Fruit fly (Drosophila melanogaster) whole organism, embryonic: ENCODE results near the gene caz.

Experiments used
- Abd-B ChIP-seq: fragments of 200-800 bp; sonication (Bioruptor generic); optimal IDR thresholded peaks from 2 replicates; lab custom pipeline; 2018; ENCODE audit warnings: missing biosample characterization, mild to moderate bottlenecking, missing genetic modification characterization, moderate library complexity
- Blimp-1 ChIP-seq: fragments of 200-800 bp; sonication (Bioruptor generic); optimal IDR thresholded peaks from 3 replicates; lab custom pipeline; 2018; ENCODE audit warnings: missing biosample characterization, missing genetic modification characterization, mild to moderate bottlenecking, moderate library complexity, missing genetic modification reagents
- C15 ChIP-seq: fragments of 200-800 bp; sonication (Bioruptor generic); IDR thresholded peaks from 3 replicates; pipeline ENCODE4 v1.3.6; 2022; ENCODE audit warnings: missing biosample characterization, missing genetic modification characterization
- CG11723 ChIP-seq: fragments of 200-800 bp; sonication (Bioruptor generic); optimal IDR thresholded peaks from 2 replicates; lab custom pipeline; 2017; ENCODE audit warnings: missing biosample characterization, mild to moderate bottlenecking, missing genetic modification characterization
- CG12236 ChIP-seq: fragments of 200-800 bp; sonication (Bioruptor generic); optimal IDR thresholded peaks from 2 replicates; lab custom pipeline; 2016; ENCODE audit warnings: missing biosample characterization, missing genetic modification characterization
- CG14667 ChIP-seq: fragments of 200-800 bp; sonication (Bioruptor generic); IDR thresholded peaks from 2 replicates; pipeline ENCODE4 v1.3.6; 2022; ENCODE audit warnings: missing biosample characterization, missing genetic modification characterization
- CG14965 ChIP-seq: fragments of 200-800 bp; sonication (Bioruptor generic); optimal IDR thresholded peaks from 2 replicates; lab custom pipeline; 2016; ENCODE audit warnings: missing biosample characterization, missing genetic modification characterization, borderline replicate concordance
- CG18599 ChIP-seq: fragments of 200-800 bp; sonication (Bioruptor generic); optimal IDR thresholded peaks from 3 replicates; lab custom pipeline; 2017; ENCODE audit warnings: missing biosample characterization, missing genetic modification characterization, mild to moderate bottlenecking, moderate library complexity, missing genetic modification reagents
- CG18619 ChIP-seq: fragments of 200-800 bp; sonication (Bioruptor generic); optimal IDR thresholded peaks from 3 replicates; lab custom pipeline; 2017; ENCODE audit warnings: missing biosample characterization, mild to moderate bottlenecking, missing genetic modification characterization
- CG31388 ChIP-seq: fragments of 200-800 bp; sonication (Bioruptor generic); optimal IDR thresholded peaks from 2 replicates; lab custom pipeline; 2016; ENCODE audit warnings: missing biosample characterization, missing genetic modification characterization
- CG33557 ChIP-seq: fragments of 200-800 bp; sonication (Bioruptor generic); optimal IDR thresholded peaks from 2 replicates; lab custom pipeline; 2019; ENCODE audit warnings: missing biosample characterization, mild to moderate bottlenecking, missing genetic modification characterization, moderate library complexity
- CG3726 ChIP-seq: fragments of 200-800 bp; sonication (Bioruptor generic); IDR thresholded peaks from 3 replicates; pipeline ENCODE4, ENCODE4 v1.3.6; 2022; ENCODE audit warnings: missing biosample characterization, missing genetic modification characterization
- CG4360 ChIP-seq: fragments of 200-800 bp; sonication (Bioruptor generic); IDR thresholded peaks from 2 replicates; pipeline ENCODE4 v1.3.6; 2022; ENCODE audit warnings: missing biosample characterization, missing genetic modification characterization
- CG4854 ChIP-seq: fragments of 200-800 bp; sonication (Bioruptor generic); optimal IDR thresholded peaks from 2 replicates; lab custom pipeline; 2016; ENCODE audit warnings: missing biosample characterization, missing genetic modification characterization, inconsistent platforms
- CG7839 ChIP-seq: fragments of 200-800 bp; sonication (Bioruptor generic); optimal IDR thresholded peaks from 3 replicates; lab custom pipeline; 2018; ENCODE audit warnings: missing biosample characterization, mild to moderate bottlenecking, missing genetic modification characterization, moderate library complexity
- CG8388 ChIP-seq: fragments of 200-800 bp; sonication (Bioruptor generic); optimal IDR thresholded peaks from 2 replicates; lab custom pipeline; 2019; ENCODE audit warnings: missing biosample characterization, mild to moderate bottlenecking, missing genetic modification characterization, moderate library complexity
- CG8765 ChIP-seq: fragments of 200-800 bp; sonication (Bioruptor generic); IDR thresholded peaks from 2 replicates; pipeline ENCODE4 v1.3.6; 2022; ENCODE audit warnings: missing biosample characterization, missing genetic modification characterization
- CG9797 ChIP-seq: fragments of 200-800 bp; sonication (Bioruptor generic); optimal IDR thresholded peaks from 3 replicates; lab custom pipeline; 2018; ENCODE audit warnings: missing biosample characterization, mild to moderate bottlenecking, missing genetic modification characterization
- CG9876 ChIP-seq: fragments of 200-800 bp; sonication (Bioruptor generic); optimal IDR thresholded peaks from 2 replicates; lab custom pipeline; 2016; ENCODE audit warnings: missing biosample characterization, missing genetic modification characterization
- Deaf1 ChIP-seq: fragments of 200-800 bp; optimal IDR thresholded peaks from 3 replicates; lab custom pipeline; 2019; ENCODE audit warnings: missing biosample characterization, mild to moderate bottlenecking, missing genetic modification characterization, moderate library complexity
- Fer3 ChIP-seq: fragments of 200-800 bp; sonication (Bioruptor generic); optimal IDR thresholded peaks from 2 replicates; lab custom pipeline; 2018; ENCODE audit warnings: missing biosample characterization, mild to moderate bottlenecking, missing genetic modification characterization, moderate library complexity
- HLH54F ChIP-seq: fragments of 200-800 bp; sonication (Bioruptor generic); optimal IDR thresholded peaks from 3 replicates; lab custom pipeline; 2016; ENCODE audit warnings: missing biosample characterization, missing genetic modification characterization
- Hand ChIP-seq: fragments of 200-800 bp; sonication (Bioruptor generic); optimal IDR thresholded peaks from 2 replicates; lab custom pipeline; 2017; ENCODE audit warnings: mild to moderate bottlenecking, missing biosample characterization, missing genetic modification reagents, missing genetic modification characterization
- Hr3 ChIP-seq: fragments of 200-800 bp; sonication (Bioruptor generic); optimal IDR thresholded peaks from 3 replicates; lab custom pipeline; 2016; ENCODE audit warnings: missing biosample characterization, missing genetic modification characterization
- Hr78 ChIP-seq, 2 experiments: fragments of 200-800 bp in 1 of 2; fragments of >200 bp in 1 of 2; sonication (Bioruptor generic) in 1 of 2; optimal IDR thresholded peaks; 2 replicates each; lab custom pipeline; 2017 to 2019; ENCODE audit warnings: missing biosample characterization in 2 of 2, missing genetic modification characterization in 2 of 2, mild to moderate bottlenecking in 1 of 2, moderate library complexity in 1 of 2
- Hsf ChIP-seq: fragments of 200-800 bp; sonication (Bioruptor generic); optimal IDR thresholded peaks from 3 replicates; lab custom pipeline; 2016; ENCODE audit warnings: missing biosample characterization, missing genetic modification characterization
- Rfx ChIP-seq: fragments of 200-800 bp; sonication (Bioruptor generic); IDR thresholded peaks from 2 replicates; pipeline ENCODE4 v1.3.6; 2022; ENCODE audit warnings: missing biosample characterization, missing genetic modification characterization
- Sox102F ChIP-seq: fragments of 200-800 bp; sonication (Bioruptor generic); optimal IDR thresholded peaks from 2 replicates; lab custom pipeline; 2018; ENCODE audit warnings: missing biosample characterization, mild to moderate bottlenecking, missing genetic modification characterization, moderate library complexity
- Tbp ChIP-seq: fragments of >200 bp; optimal IDR thresholded peaks from 2 replicates; lab custom pipeline; 2018; ENCODE audit warnings: missing biosample characterization, missing genetic modification characterization
- ac ChIP-seq: fragments of 200-800 bp; sonication (Bioruptor generic); optimal IDR thresholded peaks from 3 replicates; lab custom pipeline; 2017; ENCODE audit warnings: missing biosample characterization, mild to moderate bottlenecking, missing genetic modification characterization
- al ChIP-seq: fragments of 200-800 bp; sonication (Bioruptor generic); IDR thresholded peaks from 2 replicates; pipeline ENCODE4 v1.3.6; 2022; ENCODE audit warnings: missing biosample characterization, missing genetic modification characterization
- az2 ChIP-seq: fragments of 200-800 bp; sonication (Bioruptor generic); optimal IDR thresholded peaks from 3 replicates; lab custom pipeline; 2016; ENCODE audit warnings: missing biosample characterization, missing genetic modification characterization
- bab2 ChIP-seq: fragments of 200-800 bp; sonication (Bioruptor generic); optimal IDR thresholded peaks from 2 replicates; lab custom pipeline; 2016; ENCODE audit warnings: missing biosample characterization, missing genetic modification characterization
- bsh ChIP-seq, 2 experiments: fragments of 200-800 bp; sonication (Bioruptor generic); optimal IDR thresholded peaks; 2 replicates each; lab custom pipeline; 2017 to 2018; ENCODE audit warnings: mild to moderate bottlenecking in 2 of 2, missing biosample characterization in 2 of 2, missing genetic modification characterization in 2 of 2, moderate library complexity in 1 of 2
- fd64A ChIP-seq: fragments of 200-800 bp; sonication (Bioruptor generic); optimal IDR thresholded peaks from 3 replicates; lab custom pipeline; 2018; ENCODE audit warnings: missing biosample characterization, mild to moderate bottlenecking, missing genetic modification characterization
- grn ChIP-seq: fragments of 200-800 bp; sonication (Bioruptor generic); optimal IDR thresholded peaks from 3 replicates; lab custom pipeline; 2017; ENCODE audit warnings: missing biosample characterization, missing genetic modification characterization
- h ChIP-seq: fragments of >200 bp; optimal IDR thresholded peaks from 2 replicates; lab custom pipeline; 2017
- inv ChIP-seq: fragments of 200-800 bp; sonication (Bioruptor generic); IDR thresholded peaks from 2 replicates; pipeline ENCODE4 v1.3.6; 2022; ENCODE audit warnings: missing biosample characterization, missing genetic modification characterization; ENCODE audit not compliant: partially characterized antibody
- jing ChIP-seq: fragments of 200-800 bp; sonication (Bioruptor generic); optimal IDR thresholded peaks from 2 replicates; lab custom pipeline; 2018; ENCODE audit warnings: missing biosample characterization, mild to moderate bottlenecking, missing genetic modification characterization
- jumu ChIP-seq: fragments of 200-800 bp; sonication (Bioruptor generic); optimal IDR thresholded peaks from 3 replicates; lab custom pipeline; 2016; ENCODE audit warnings: missing biosample characterization, missing genetic modification characterization
- klu ChIP-seq: fragments of 200-800 bp; sonication (Bioruptor generic); IDR thresholded peaks from 2 replicates; pipeline ENCODE4 v1.3.6; 2022; ENCODE audit warnings: missing biosample characterization, missing genetic modification characterization
- mam ChIP-seq: fragments of 200-800 bp; sonication (Bioruptor generic); optimal IDR thresholded peaks from 3 replicates; lab custom pipeline; 2016; ENCODE audit warnings: missing biosample characterization, missing genetic modification characterization
- nom ChIP-seq: fragments of 200-800 bp; sonication (Bioruptor generic); optimal IDR thresholded peaks from 2 replicates; lab custom pipeline; 2017; ENCODE audit warnings: missing biosample characterization, missing genetic modification characterization, mild to moderate bottlenecking, moderate library complexity, missing genetic modification reagents
- pho ChIP-seq: fragments of 200-800 bp; sonication (Bioruptor generic); optimal IDR thresholded peaks from 2 replicates; lab custom pipeline; 2016; ENCODE audit warnings: missing biosample characterization, missing genetic modification characterization
- pros ChIP-seq: fragments of 200-800 bp; sonication (Bioruptor generic); optimal IDR thresholded peaks from 3 replicates; lab custom pipeline; 2019; ENCODE audit warnings: missing biosample characterization, mild to moderate bottlenecking, missing genetic modification characterization, moderate library complexity
- run ChIP-seq: fragments of 200-800 bp; sonication (Bioruptor generic); optimal IDR thresholded peaks from 3 replicates; lab custom pipeline; 2018; ENCODE audit warnings: missing biosample characterization, mild to moderate bottlenecking, missing genetic modification characterization
- sqz ChIP-seq: fragments of 200-800 bp; sonication (Bioruptor generic); optimal IDR thresholded peaks from 3 replicates; lab custom pipeline; 2018; ENCODE audit warnings: missing biosample characterization, mild to moderate bottlenecking, missing genetic modification characterization
- tio ChIP-seq: fragments of 200-800 bp; sonication (Bioruptor generic); optimal IDR thresholded peaks from 2 replicates; lab custom pipeline; 2017; ENCODE audit warnings: missing biosample characterization, missing genetic modification characterization, inconsistent platforms
- toy ChIP-seq: fragments of 200-800 bp; sonication (Bioruptor generic); IDR thresholded peaks from 2 replicates; pipeline ENCODE4 v1.3.6; 2022; ENCODE audit warnings: missing biosample characterization, missing genetic modification characterization
- zf30C ChIP-seq: fragments of 200-800 bp; sonication (Bioruptor generic); optimal IDR thresholded peaks from 3 replicates; lab custom pipeline; 2018; ENCODE audit warnings: missing biosample characterization, mild to moderate bottlenecking, missing genetic modification characterization

The caz gene

dm6 chrX:16270795-16271194 lies 17.8 kb upstream of the caz start, which contains the start of gene Mfe2 (continued):
- TF ChIP-seq CG9797 (GFP tag; lab: Kevin White, UChicago) (peak; percentile 85), Deaf1 (tag; lab: Kevin White, UChicago) (peak; percentile 36), jumu (GFP tag; lab: Kevin White, UChicago) (peak; percentile 60), al (GFP tag; lab: Robert Waterston, UW) (peak; percentile 12; the same call in 1 of the 2 replicates), run (no peak), mam (peak; percentile 80), CG31388 (GFP tag; lab: Kevin White, UChicago) (no peak), klu (GFP tag; lab: Robert Waterston, UW) (no peak), Blimp-1 (GFP tag; lab: Kevin White, UChicago) (no peak), CG11723 (no peak), Fer3 (no peak), HLH54F (peak; percentile 74), CG3726 (GFP tag; lab: Robert Waterston, UW) (no peak), Hsf (peak; percentile 53), CG9876 (GFP tag; lab: Kevin White, UChicago) (peak; percentile 47), Abd-B (GFP tag; lab: Kevin White, UChicago) (peak; percentile 64), CG14667 (GFP tag; lab: Robert Waterston, UW) (no peak), CG18619 (GFP tag; lab: Kevin White, UChicago) (peak; percentile 34), pho (GFP tag; lab: Kevin White, UChicago) (peak; percentile 59), CG7839 (tag; lab: Kevin White, UChicago) (no peak), bab2 (GFP tag; lab: Kevin White, UChicago) (peak; percentile 29), Tbp (GFP tag; lab: Kevin White, UChicago) (no peak), pros (GFP tag; lab: Kevin White, UChicago) (no peak), toy (GFP tag; lab: Robert Waterston, UW) (0 out of 2 replicates have a peak, but pooled peaks have one; percentile 32), Sox102F (GFP tag; lab: Kevin White, UChicago) (no peak), inv (GFP tag; lab: Robert Waterston, UW) (peak; percentile 31; the same call in 1 of the 2 replicates), CG8388 (GFP tag; lab: Kevin White, UChicago) (no peak), h (lab: Kevin White, UChicago) (no peak), CG4854 (GFP tag; lab: Kevin White, UChicago) (peak; percentile 39), zf30C (GFP tag; lab: Kevin White, UChicago) (no peak), CG14965 (no peak), Hr3 (peak; percentile 47), bsh (GFP tag; optimal IDR thresholded peaks at IDR 0.05; lab: Kevin White, UChicago) (peak; percentile 20 to 60), fd64A (GFP tag; lab: Kevin White, UChicago) (no peak), CG18599 (GFP tag; lab: Kevin White, UChicago) (peak; percentile 55), sqz (GFP tag; lab: Kevin White, UChicago) (no peak), CG12236 (GFP tag; lab: Kevin White, UChicago) (no peak), ac (GFP tag; lab: Kevin White, UChicago) (no peak), Rfx (GFP tag; lab: Robert Waterston, UW) (peak; percentile 82), CG8765 (GFP tag; lab: Robert Waterston, UW) (0 out of 2 replicates have a peak, but pooled peaks have one; percentile 6), C15 (GFP tag; lab: Robert Waterston, UW) (no peak), tio (GFP tag; lab: Kevin White, UChicago) (no peak), CG4360 (GFP tag; lab: Robert Waterston, UW) (no peak), nom (GFP tag; lab: Kevin White, UChicago) (peak; percentile 94), az2 (GFP tag; lab: Kevin White, UChicago) (peak; percentile 11), grn (GFP tag; lab: Kevin White, UChicago) (peak; percentile 67), Hand (GFP tag; lab: Kevin White, UChicago) (peak; percentile 14), jing (GFP tag; lab: Kevin White, UChicago) (no peak), CG33557 (GFP tag; lab: Kevin White, UChicago) (no peak), Hr78 (GFP tag; optimal IDR thresholded peaks at IDR 0.05; lab: Kevin White, UChicago) (peak in 1 of 2 experiments; percentile 94)
